Fruit fly (Drosophila melanogaster) whole organism, embryonic: ENCODE data around the gene CG34268.

ENCODE experiments used
- Atf-2 ChIP-seq: fragments of 200-800 bp; sonication (Bioruptor generic); optimal IDR thresholded peaks from 2 replicates; lab custom pipeline; 2016; ENCODE audit warnings: missing biosample characterization, missing genetic modification characterization
- CG10321 ChIP-seq: fragments of 200-800 bp; sonication (Bioruptor generic); IDR thresholded peaks from 2 replicates; pipeline ENCODE4 v1.3.6; 2022; ENCODE audit warnings: missing biosample characterization, missing genetic modification characterization
- CG10462 ChIP-seq: fragments of 200-800 bp; sonication (Bioruptor generic); optimal IDR thresholded peaks from 2 replicates; lab custom pipeline; 2016; ENCODE audit warnings: missing biosample characterization, missing genetic modification characterization
- CG11696 ChIP-seq: fragments of 200-800 bp; sonication (Bioruptor generic); IDR thresholded peaks from 2 replicates; pipeline ENCODE4 v1.3.6; 2022; ENCODE audit warnings: missing biosample characterization, missing genetic modification characterization
- CG12236 ChIP-seq: fragments of 200-800 bp; sonication (Bioruptor generic); optimal IDR thresholded peaks from 2 replicates; lab custom pipeline; 2016; ENCODE audit warnings: missing biosample characterization, missing genetic modification characterization
- CG12659 ChIP-seq: fragments of 200-800 bp; sonication (Bioruptor generic); optimal IDR thresholded peaks from 3 replicates; lab custom pipeline; 2017; ENCODE audit warnings: mild to moderate bottlenecking, missing biosample characterization, missing genetic modification reagents, missing genetic modification characterization
- CG13287 ChIP-seq: fragments of 200-800 bp; sonication (Bioruptor generic); IDR thresholded peaks from 2 replicates; pipeline ENCODE4 v1.3.6; 2022; ENCODE audit warnings: missing biosample characterization, missing genetic modification characterization; ENCODE audit not compliant: partially characterized antibody
- CG17612 ChIP-seq: fragments of 200-800 bp; sonication (Bioruptor generic); IDR thresholded peaks from 2 replicates; pipeline ENCODE4 v1.3.6; 2022; ENCODE audit warnings: missing biosample characterization, missing genetic modification characterization
- CG17802 ChIP-seq: fragments of 200-800 bp; sonication (Bioruptor generic); optimal IDR thresholded peaks from 2 replicates; lab custom pipeline; 2018; ENCODE audit warnings: missing biosample characterization, mild to moderate bottlenecking, missing genetic modification characterization, moderate library complexity
- CG17829 ChIP-seq: fragments of 200-800 bp; optimal IDR thresholded peaks from 2 replicates; lab custom pipeline; 2019; ENCODE audit warnings: missing biosample characterization, mild to moderate bottlenecking, missing genetic modification characterization, moderate library complexity
- CG18262 ChIP-seq: fragments of 200-800 bp; optimal IDR thresholded peaks from 3 replicates; lab custom pipeline; 2019; ENCODE audit warnings: missing biosample characterization, mild to moderate bottlenecking, missing genetic modification characterization, moderate library complexity
- CG31224 ChIP-seq: fragments of 200-800 bp; sonication (Bioruptor generic); IDR thresholded peaks from 2 replicates; pipeline ENCODE4 v1.3.6; 2022; ENCODE audit warnings: missing biosample characterization, missing genetic modification characterization
- CG31365 ChIP-seq: fragments of 200-800 bp; sonication (Bioruptor generic); optimal IDR thresholded peaks from 2 replicates; lab custom pipeline; 2018; ENCODE audit warnings: missing biosample characterization, mild to moderate bottlenecking, missing genetic modification characterization
- CG34376 ChIP-seq: fragments of 200-800 bp; sonication (Bioruptor generic); optimal IDR thresholded peaks from 2 replicates; lab custom pipeline; 2018; ENCODE audit warnings: missing biosample characterization, mild to moderate bottlenecking, missing genetic modification characterization
- CG43689 ChIP-seq: fragments of 200-800 bp; sonication (Bioruptor generic); IDR thresholded peaks from 2 replicates; pipeline ENCODE4 v1.3.6; 2022; ENCODE audit warnings: missing biosample characterization, missing genetic modification characterization
- CG6683 ChIP-seq: fragments of 200-800 bp; sonication (Bioruptor generic); optimal IDR thresholded peaks from 2 replicates; lab custom pipeline; 2017; ENCODE audit warnings: missing biosample characterization, mild to moderate bottlenecking, missing genetic modification characterization, missing genetic modification reagents
- CG7963 ChIP-seq: fragments of 200-800 bp; sonication (Bioruptor generic); IDR thresholded peaks from 3 replicates; pipeline ENCODE4 v1.3.6; 2022; ENCODE audit warnings: missing biosample characterization, missing genetic modification characterization; ENCODE audit not compliant: partially characterized antibody
- CG8290 ChIP-seq, 3 experiments: fragments of 200-800 bp; sonication (Bioruptor generic); optimal IDR thresholded peaks; 2 replicates each; lab custom pipeline; 2016 to 2019; ENCODE audit warnings: missing biosample characterization in 3 of 3, missing genetic modification characterization in 3 of 3, mild to moderate bottlenecking in 2 of 3, moderate library complexity in 1 of 3
- CG8924 ChIP-seq: fragments of 200-800 bp; optimal IDR thresholded peaks from 3 replicates; lab custom pipeline; 2019; ENCODE audit warnings: missing biosample characterization, mild to moderate bottlenecking, missing genetic modification characterization, moderate library complexity
- CG9609 ChIP-seq: fragments of 200-800 bp; sonication (Bioruptor generic); optimal IDR thresholded peaks from 3 replicates; lab custom pipeline; 2016; ENCODE audit warnings: missing biosample characterization, missing genetic modification characterization
- CTCF ChIP-seq: fragments of 200-800 bp; sonication (Bioruptor generic); optimal IDR thresholded peaks from 2 replicates; lab custom pipeline; 2017; ENCODE audit warnings: missing biosample characterization, mild to moderate bottlenecking, missing genetic modification characterization, moderate library complexity
- CoRest ChIP-seq: fragments of 200-800 bp; sonication (Bioruptor generic); optimal IDR thresholded peaks from 3 replicates; lab custom pipeline; 2018; ENCODE audit warnings: missing biosample characterization, mild to moderate bottlenecking, missing genetic modification characterization, moderate library complexity
- Dip2 ChIP-seq: fragments of 200-800 bp; sonication (Bioruptor generic); IDR thresholded peaks from 2 replicates; pipeline ENCODE4 v1.3.6; 2022; ENCODE audit warnings: missing biosample characterization, missing genetic modification characterization
- HLHmδ ChIP-seq: fragments of 200-800 bp; sonication (Bioruptor generic); optimal IDR thresholded peaks from 2 replicates; lab custom pipeline; 2018; ENCODE audit warnings: missing biosample characterization, mild to moderate bottlenecking, missing genetic modification characterization, moderate library complexity
- Hsf ChIP-seq: fragments of 200-800 bp; sonication (Bioruptor generic); optimal IDR thresholded peaks from 3 replicates; lab custom pipeline; 2016; ENCODE audit warnings: missing biosample characterization, missing genetic modification characterization
- Lim3 ChIP-seq: fragments of 200-800 bp; sonication (Bioruptor generic); IDR thresholded peaks from 2 replicates; pipeline ENCODE4 v1.3.6; 2022; ENCODE audit warnings: missing biosample characterization, missing genetic modification characterization
- Myb ChIP-seq: fragments of 200-800 bp; sonication (Bioruptor generic); optimal IDR thresholded peaks from 2 replicates; lab custom pipeline; 2016; ENCODE audit warnings: missing biosample characterization, missing genetic modification characterization
- Neu2 ChIP-seq: fragments of 200-800 bp; sonication (Bioruptor generic); optimal IDR thresholded peaks from 3 replicates; lab custom pipeline; 2016; ENCODE audit warnings: missing biosample characterization, missing genetic modification characterization, borderline replicate concordance
- Pdp1 ChIP-seq, 2 experiments: fragments of 200-800 bp; sonication (Bioruptor generic); optimal IDR thresholded peaks; 3 replicates each; lab custom pipeline; 2016; ENCODE audit warnings: missing biosample characterization in 2 of 2, missing genetic modification characterization in 2 of 2, mild to moderate bottlenecking in 1 of 2, moderate library complexity in 1 of 2
- Tbp ChIP-seq: fragments of >200 bp; optimal IDR thresholded peaks from 2 replicates; lab custom pipeline; 2018; ENCODE audit warnings: missing biosample characterization, missing genetic modification characterization
- ap ChIP-seq: fragments of 200-800 bp; sonication (Bioruptor generic); IDR thresholded peaks from 2 replicates; pipeline ENCODE4 v1.3.6; 2022; ENCODE audit warnings: missing biosample characterization, missing genetic modification characterization
- ash1 ChIP-seq: fragments of 200-800 bp; sonication (Bioruptor generic); optimal IDR thresholded peaks from 2 replicates; lab custom pipeline; 2018; ENCODE audit warnings: missing biosample characterization, mild to moderate bottlenecking, missing genetic modification characterization
- cg ChIP-seq: fragments of 200-800 bp; sonication (Bioruptor generic); optimal IDR thresholded peaks from 3 replicates; lab custom pipeline; 2019; ENCODE audit warnings: missing biosample characterization, mild to moderate bottlenecking, missing genetic modification characterization, moderate library complexity
- chif ChIP-seq, 2 experiments: fragments of 200-800 bp; sonication (Bioruptor generic); optimal IDR thresholded peaks; 3 replicates each; lab custom pipeline; 2016; ENCODE audit warnings: missing biosample characterization in 2 of 2, missing genetic modification characterization in 2 of 2
- chinmo ChIP-seq: fragments of 200-800 bp; sonication (Bioruptor generic); IDR thresholded peaks from 4 replicates; pipeline ENCODE4 v1.3.6; 2022; ENCODE audit warnings: missing biosample characterization, missing genetic modification characterization; ENCODE audit not compliant: partially characterized antibody
- crc ChIP-seq: fragments of 200-800 bp; sonication (Bioruptor generic); optimal IDR thresholded peaks from 2 replicates; lab custom pipeline; 2016; ENCODE audit warnings: missing biosample characterization, missing genetic modification characterization
- da ChIP-seq: fragments of 200-800 bp; sonication (Bioruptor generic); optimal IDR thresholded peaks from 2 replicates; lab custom pipeline; 2016; ENCODE audit warnings: missing biosample characterization, missing genetic modification characterization
- dati ChIP-seq: fragments of 200-800 bp; sonication (Bioruptor generic); IDR thresholded peaks from 2 replicates; pipeline ENCODE4 v1.3.6; 2022; ENCODE audit warnings: missing biosample characterization, missing genetic modification characterization
- en ChIP-seq: fragments of 200-800 bp; sonication (Bioruptor generic); optimal IDR thresholded peaks from 2 replicates; lab custom pipeline; 2016; ENCODE audit warnings: missing biosample characterization, missing genetic modification characterization
- exex ChIP-seq: fragments of 200-800 bp; sonication (Bioruptor generic); optimal IDR thresholded peaks from 4 replicates; lab custom pipeline; 2018; ENCODE audit warnings: missing biosample characterization, mild to moderate bottlenecking, missing genetic modification characterization, moderate library complexity
- kni ChIP-seq: fragments of 200-800 bp; sonication (Bioruptor generic); optimal IDR thresholded peaks from 3 replicates; lab custom pipeline; 2017; ENCODE audit warnings: mild to moderate bottlenecking, missing biosample characterization, missing genetic modification reagents, missing genetic modification characterization
- lab ChIP-seq: fragments of 200-800 bp; sonication (Bioruptor generic); optimal IDR thresholded peaks from 3 replicates; lab custom pipeline; 2017; ENCODE audit warnings: missing biosample characterization, missing genetic modification characterization, mild to moderate bottlenecking, moderate library complexity, missing genetic modification reagents
- lilli ChIP-seq: fragments of 200-800 bp; sonication (Bioruptor generic); optimal IDR thresholded peaks from 3 replicates; lab custom pipeline; 2016; ENCODE audit warnings: missing biosample characterization, missing genetic modification characterization
- org-1 ChIP-seq: fragments of 200-800 bp; sonication (Bioruptor generic); optimal IDR thresholded peaks from 2 replicates; lab custom pipeline; 2017; ENCODE audit warnings: missing biosample characterization, missing genetic modification characterization
- phol ChIP-seq: fragments of 200-800 bp; sonication (Bioruptor generic); optimal IDR thresholded peaks from 3 replicates; lab custom pipeline; 2018; ENCODE audit warnings: missing biosample characterization, mild to moderate bottlenecking, missing genetic modification characterization, moderate library complexity
- repo ChIP-seq: fragments of 200-800 bp; sonication (Bioruptor generic); optimal IDR thresholded peaks from 2 replicates; lab custom pipeline; 2016; ENCODE audit warnings: missing biosample characterization, missing genetic modification characterization
- sr ChIP-seq: fragments of 200-800 bp; sonication (Bioruptor generic); IDR thresholded peaks from 3 replicates; pipeline ENCODE4 v1.3.6; 2022; ENCODE audit warnings: missing biosample characterization, missing genetic modification characterization
- trem ChIP-seq: fragments of 200-800 bp; optimal IDR thresholded peaks from 3 replicates; lab custom pipeline; 2019; ENCODE audit warnings: missing biosample characterization, mild to moderate bottlenecking, missing genetic modification characterization, moderate library complexity
- tx ChIP-seq: fragments of 200-800 bp; sonication (Bioruptor generic); optimal IDR thresholded peaks from 2 replicates; lab custom pipeline; 2016; ENCODE audit warnings: missing biosample characterization, missing genetic modification characterization
- zfh2 ChIP-seq: fragments of 200-800 bp; sonication (Bioruptor generic); optimal IDR thresholded peaks from 2 replicates; lab custom pipeline; 2016; ENCODE audit warnings: missing biosample characterization, missing genetic modification characterization

Gene CG34268

DNA sequence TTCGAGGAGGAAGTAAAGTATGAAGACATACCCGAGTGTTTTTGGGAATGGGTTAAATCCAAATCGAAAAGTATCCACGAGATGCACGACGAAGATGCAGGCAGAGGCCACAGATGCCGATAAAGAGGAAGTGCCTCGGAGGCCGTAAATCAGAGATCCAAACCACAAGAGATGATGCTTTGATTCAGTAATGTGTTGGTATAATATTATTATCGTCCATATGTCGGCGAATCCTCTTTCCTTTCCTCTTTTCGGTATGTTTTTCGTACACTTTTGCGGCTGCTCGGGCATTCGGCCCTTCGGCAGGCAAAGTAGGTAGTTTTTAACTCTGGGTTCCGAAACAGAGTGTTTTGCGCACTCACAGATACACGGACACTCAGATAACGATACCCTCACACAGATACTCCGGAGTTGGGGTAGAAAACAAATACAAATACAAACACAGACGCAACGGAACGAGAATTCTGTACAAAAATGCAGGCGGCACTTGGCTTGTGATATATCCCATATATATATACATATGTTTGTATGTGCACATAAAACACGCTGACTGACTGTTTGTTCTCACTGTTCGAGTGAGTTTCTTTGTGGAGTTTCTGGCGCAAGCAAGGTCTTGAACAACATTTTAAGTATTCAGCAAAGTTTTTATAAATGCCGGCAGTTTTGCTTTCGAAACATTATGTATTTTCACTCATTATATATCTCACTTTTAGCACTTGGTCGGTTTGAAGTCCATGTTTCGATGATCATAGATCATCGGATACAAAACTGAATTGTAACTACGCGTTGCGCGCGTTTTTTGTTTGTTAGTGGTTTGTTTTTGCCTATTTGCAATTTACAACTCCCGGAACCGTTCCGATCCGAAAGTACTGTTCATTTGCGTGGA, 10.6 kb upstream of the CG34268 start (continued):
- TF ChIP-seq CG31365 (tag; lab: Kevin White, UChicago) (peak; percentile 6), ash1 (GFP tag; lab: Kevin White, UChicago) (no peak), tx (GFP tag; lab: Kevin White, UChicago) (no peak), sr (no peak), Hsf (no peak), CG17802 (tag; lab: Kevin White, UChicago) (no peak), CG7963 (GFP tag; lab: Robert Waterston, UW) (no peak), CG13287 (GFP tag; lab: Robert Waterston, UW) (no peak; the same call in 1 of the 2 replicates), Dip2 (no peak), CG43689 (GFP tag; lab: Robert Waterston, UW) (no peak), Atf-2 (GFP tag; lab: Kevin White, UChicago) (no peak), CG10462 (no peak), CoRest (tag; lab: Kevin White, UChicago) (no peak), Lim3 (GFP tag; lab: Robert Waterston, UW) (no peak), CG34376 (peak; percentile 45), Myb (GFP tag; lab: Kevin White, UChicago) (no peak), lab (GFP tag; lab: Kevin White, UChicago) (peak; percentile 14), Pdp1 (GFP tag; optimal IDR thresholded peaks at IDR 0.05; lab: Kevin White, UChicago) (no peak), dati (GFP tag; lab: Robert Waterston, UW) (no peak), CG8924 (tag; lab: Kevin White, UChicago) (peak; percentile 46), CG17829 (tag; lab: Kevin White, UChicago) (peak; percentile 27), CG18262 (tag; lab: Kevin White, UChicago) (peak; percentile 7), CG31224 (GFP tag; lab: Robert Waterston, UW) (no peak), lilli (GFP tag; lab: Kevin White, UChicago) (peak; percentile 0), exex (tag; lab: Kevin White, UChicago) (no peak), kni (peak; percentile 68), chif (GFP tag; optimal IDR thresholded peaks at IDR 0.05; lab: Kevin White, UChicago) (peak in 1 of 2 experiments; percentile 2)

DNA sequence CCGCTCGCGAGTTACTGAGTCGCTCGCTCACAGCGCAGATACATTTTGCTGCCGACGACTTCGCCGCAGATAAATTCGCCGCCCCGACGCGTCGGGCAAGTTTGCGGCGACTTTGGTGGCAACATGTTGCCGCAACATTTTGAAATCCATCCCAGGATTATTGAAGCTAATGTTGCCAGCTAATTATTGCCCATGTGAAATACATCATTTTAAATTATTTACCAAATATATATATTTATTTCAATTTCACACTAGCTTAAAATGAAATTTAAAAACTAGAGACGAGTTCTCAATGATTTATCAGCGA, 10.0 kb upstream of the CG34268 start:
- TF ChIP-seq HLHmδ (GFP tag; lab: Kevin White, UChicago) (peak; percentile 78), CG6683 (no peak), CG9609 (GFP tag; lab: Kevin White, UChicago) (no peak), phol (no peak), Neu2 (GFP tag; lab: Kevin White, UChicago) (no peak), trem (tag; lab: Kevin White, UChicago) (no peak), cg (GFP tag; lab: Kevin White, UChicago) (no peak), zfh2 (GFP tag; lab: Kevin White, UChicago) (no peak), chinmo (GFP tag; lab: Robert Waterston, UW) (no peak), CTCF (no peak), en (GFP tag; lab: Kevin White, UChicago) (no peak), org-1 (no peak), CG8290 (GFP tag; optimal IDR thresholded peaks at IDR 0.05; lab: Kevin White, UChicago) (no peak), CG8290 (tag; optimal IDR thresholded peaks at IDR 0.05; lab: Kevin White, UChicago) (peak in 1 of 2 experiments; percentile 33), ap (no peak), CG10321 (GFP tag; lab: Robert Waterston, UW) (no peak), repo (no peak), CG17612 (GFP tag; lab: Robert Waterston, UW) (no peak), da (no peak), CG12659 (no peak), CG12236 (GFP tag; lab: Kevin White, UChicago) (no peak), Lim3 (GFP tag; lab: Robert Waterston, UW) (no peak), CG7963 (GFP tag; lab: Robert Waterston, UW) (no peak), CG11696 (no peak), Tbp (GFP tag; lab: Kevin White, UChicago) (no peak), crc (GFP tag; lab: Kevin White, UChicago) (no peak)
